Fruit fly (Drosophila melanogaster) whole organism, embryonic: Measurements from ENCODE around the gene DEF8.

Experiments used
- ATbp ChIP-seq: fragments of 200-800 bp; sonication (Bioruptor generic); optimal IDR thresholded peaks from 2 replicates; lab custom pipeline; 2017; ENCODE audit warnings: missing biosample characterization, mild to moderate bottlenecking, missing genetic modification characterization, missing genetic modification reagents
- CG10267 ChIP-seq: fragments of 200-800 bp; sonication (Bioruptor generic); optimal IDR thresholded peaks from 2 replicates; lab custom pipeline; 2018; ENCODE audit warnings: missing biosample characterization, mild to moderate bottlenecking, missing genetic modification characterization, moderate library complexity
- CG10321 ChIP-seq: fragments of 200-800 bp; sonication (Bioruptor generic); IDR thresholded peaks from 2 replicates; pipeline ENCODE4 v1.3.6; 2022; ENCODE audit warnings: missing biosample characterization, missing genetic modification characterization
- CG12744 ChIP-seq: fragments of 200-800 bp; sonication (Bioruptor generic); optimal IDR thresholded peaks from 2 replicates; lab custom pipeline; 2016; ENCODE audit warnings: missing biosample characterization, missing genetic modification characterization
- CG13894 ChIP-seq: fragments of 200-800 bp; sonication (Bioruptor generic); optimal IDR thresholded peaks from 3 replicates; lab custom pipeline; 2018; ENCODE audit warnings: missing biosample characterization, mild to moderate bottlenecking, missing genetic modification characterization, moderate library complexity
- CG15269 ChIP-seq: fragments of 200-800 bp; sonication (Bioruptor generic); optimal IDR thresholded peaks from 2 replicates; lab custom pipeline; 2018; ENCODE audit warnings: missing biosample characterization, mild to moderate bottlenecking, missing genetic modification characterization, moderate library complexity
- CG15696 ChIP-seq: fragments of 200-800 bp; sonication (Bioruptor generic); optimal IDR thresholded peaks from 2 replicates; lab custom pipeline; 2019; ENCODE audit warnings: missing biosample characterization, mild to moderate bottlenecking, missing genetic modification characterization, moderate library complexity
- CG17328 ChIP-seq: fragments of 200-800 bp; sonication (Bioruptor generic); IDR thresholded peaks from 2 replicates; pipeline ENCODE4 v1.3.6; 2022; ENCODE audit warnings: missing biosample characterization, missing genetic modification characterization
- CG17568 ChIP-seq: fragments of 200-800 bp; sonication (Bioruptor generic); optimal IDR thresholded peaks from 2 replicates; lab custom pipeline; 2018; ENCODE audit warnings: missing biosample characterization, mild to moderate bottlenecking, missing genetic modification characterization, moderate library complexity
- CG2116 ChIP-seq: fragments of 200-800 bp; sonication (Bioruptor generic); optimal IDR thresholded peaks from 3 replicates; lab custom pipeline; 2018; ENCODE audit warnings: missing biosample characterization, mild to moderate bottlenecking, missing genetic modification characterization
- CG2199 ChIP-seq: fragments of 200-800 bp; sonication (Bioruptor generic); IDR thresholded peaks from 3 replicates; pipeline ENCODE4 v1.3.6; 2022; ENCODE audit warnings: missing biosample characterization, missing genetic modification characterization
- CG2712 ChIP-seq: fragments of 200-800 bp; optimal IDR thresholded peaks from 3 replicates; lab custom pipeline; 2019; ENCODE audit warnings: missing biosample characterization, mild to moderate bottlenecking, missing genetic modification characterization, moderate library complexity
- CG30431 ChIP-seq: fragments of 200-800 bp; sonication (Bioruptor generic); optimal IDR thresholded peaks from 2 replicates; lab custom pipeline; 2017; ENCODE audit warnings: missing biosample characterization, missing genetic modification characterization
- CG31441 ChIP-seq: fragments of 200-800 bp; sonication (Bioruptor generic); IDR thresholded peaks from 2 replicates; pipeline ENCODE4 v1.3.6; 2022; ENCODE audit warnings: missing biosample characterization, missing genetic modification characterization
- CG32767 ChIP-seq: fragments of 200-800 bp; sonication (Bioruptor generic); IDR thresholded peaks from 2 replicates; pipeline ENCODE4 v1.3.6; 2022; ENCODE audit warnings: missing biosample characterization, missing genetic modification characterization
- CG3281 ChIP-seq: fragments of 200-800 bp; sonication (Bioruptor generic); optimal IDR thresholded peaks from 3 replicates; lab custom pipeline; 2017; ENCODE audit warnings: missing biosample characterization, mild to moderate bottlenecking, missing genetic modification characterization
- CG4328 ChIP-seq: fragments of 200-800 bp; sonication (Bioruptor generic); optimal IDR thresholded peaks from 3 replicates; lab custom pipeline; 2017; ENCODE audit warnings: missing biosample characterization, missing genetic modification reagents, missing genetic modification characterization
- CG6654 ChIP-seq: fragments of 200-800 bp; sonication (Bioruptor generic); optimal IDR thresholded peaks from 2 replicates; lab custom pipeline; 2017; ENCODE audit warnings: missing biosample characterization, mild to moderate bottlenecking, missing genetic modification characterization
- CG6683 ChIP-seq: fragments of 200-800 bp; sonication (Bioruptor generic); optimal IDR thresholded peaks from 2 replicates; lab custom pipeline; 2017; ENCODE audit warnings: missing biosample characterization, mild to moderate bottlenecking, missing genetic modification characterization, missing genetic modification reagents
- CG8944 ChIP-seq: fragments of 200-800 bp; sonication (Bioruptor generic); optimal IDR thresholded peaks from 3 replicates; lab custom pipeline; 2016; ENCODE audit warnings: missing biosample characterization, missing genetic modification characterization
- CG9437 ChIP-seq: fragments of 200-800 bp; sonication (Bioruptor generic); optimal IDR thresholded peaks from 2 replicates; lab custom pipeline; 2018; ENCODE audit warnings: missing biosample characterization, mild to moderate bottlenecking, missing genetic modification characterization
- HHEX ChIP-seq: fragments of 200-800 bp; sonication (Bioruptor generic); optimal IDR thresholded peaks from 3 replicates; lab custom pipeline; 2017; ENCODE audit warnings: missing biosample characterization, mild to moderate bottlenecking, missing genetic modification characterization, missing genetic modification reagents
- HLH54F ChIP-seq: fragments of 200-800 bp; sonication (Bioruptor generic); optimal IDR thresholded peaks from 3 replicates; lab custom pipeline; 2016; ENCODE audit warnings: missing biosample characterization, missing genetic modification characterization
- Hey ChIP-seq: fragments of 200-800 bp; sonication (Bioruptor generic); optimal IDR thresholded peaks from 3 replicates; lab custom pipeline; 2018; ENCODE audit warnings: missing biosample characterization, mild to moderate bottlenecking, missing genetic modification characterization
- Lpt ChIP-seq: fragments of >200 bp; optimal IDR thresholded peaks from 2 replicates; lab custom pipeline; 2018; ENCODE audit warnings: missing biosample characterization, missing genetic modification characterization
- Sox102F ChIP-seq: fragments of 200-800 bp; sonication (Bioruptor generic); optimal IDR thresholded peaks from 2 replicates; lab custom pipeline; 2018; ENCODE audit warnings: missing biosample characterization, mild to moderate bottlenecking, missing genetic modification characterization, moderate library complexity
- Sry-β ChIP-seq: fragments of 200-800 bp; sonication (Bioruptor generic); optimal IDR thresholded peaks from 2 replicates; lab custom pipeline; 2018; ENCODE audit warnings: missing biosample characterization, mild to moderate bottlenecking, missing genetic modification characterization, moderate library complexity
- chm ChIP-seq: fragments of 200-800 bp; sonication (Bioruptor generic); IDR thresholded peaks from 2 replicates; pipeline ENCODE4 v1.3.6; 2022; ENCODE audit warnings: missing biosample characterization, missing genetic modification characterization
- danr ChIP-seq: fragments of 200-800 bp; sonication (Bioruptor generic); IDR thresholded peaks from 2 replicates; pipeline ENCODE4 v1.3.6; 2022; ENCODE audit warnings: missing biosample characterization, missing genetic modification characterization
- fd102C ChIP-seq: fragments of 200-800 bp; sonication (Bioruptor generic); optimal IDR thresholded peaks from 2 replicates; lab custom pipeline; 2018; ENCODE audit warnings: missing biosample characterization, mild to moderate bottlenecking, missing genetic modification characterization, moderate library complexity
- fd64A ChIP-seq: fragments of 200-800 bp; sonication (Bioruptor generic); optimal IDR thresholded peaks from 3 replicates; lab custom pipeline; 2018; ENCODE audit warnings: missing biosample characterization, mild to moderate bottlenecking, missing genetic modification characterization
- fru ChIP-seq: fragments of >200 bp; optimal IDR thresholded peaks from 2 replicates; lab custom pipeline; 2017
- fu2 ChIP-seq: fragments of 200-800 bp; sonication (Bioruptor generic); optimal IDR thresholded peaks from 2 replicates; lab custom pipeline; 2016; ENCODE audit warnings: missing biosample characterization, missing genetic modification characterization
- gsb-n ChIP-seq: fragments of 200-800 bp; sonication (Bioruptor generic); optimal IDR thresholded peaks from 3 replicates; lab custom pipeline; 2018; ENCODE audit warnings: missing biosample characterization, mild to moderate bottlenecking, missing genetic modification characterization
- insv ChIP-seq, 2 experiments: fragments of 200-800 bp; sonication (Bioruptor generic); optimal IDR thresholded peaks; 3 replicates each; lab custom pipeline; 2016 to 2018; ENCODE audit warnings: missing biosample characterization in 2 of 2, missing genetic modification characterization in 2 of 2
- lbe ChIP-seq: fragments of 200-800 bp; sonication (Bioruptor generic); optimal IDR thresholded peaks from 2 replicates; lab custom pipeline; 2016; ENCODE audit warnings: missing biosample characterization, mild to moderate bottlenecking, missing genetic modification characterization
- oc ChIP-seq: fragments of 200-800 bp; sonication (Bioruptor generic); optimal IDR thresholded peaks from 2 replicates; lab custom pipeline; 2018; ENCODE audit warnings: missing biosample characterization, mild to moderate bottlenecking, missing genetic modification characterization, moderate library complexity
- odd ChIP-seq: fragments of 200-800 bp; sonication (Bioruptor generic); optimal IDR thresholded peaks from 2 replicates; lab custom pipeline; 2017; ENCODE audit warnings: missing biosample characterization, mild to moderate bottlenecking, missing genetic modification characterization
- prd ChIP-seq, 3 experiments: fragments of >200 bp in 2 of 3; fragments of 200-800 bp in 1 of 3; sonication (Bioruptor generic) in 1 of 3; optimal IDR thresholded peaks in 2 of 3; IDR thresholded peaks in 1 of 3; 2 replicates in 2 of 3; 3 replicates in 1 of 3; pipeline versions ENCODE4 v1.3.6 to Lab custom; 2017 to 2022; ENCODE audit warnings: missing biosample characterization in 1 of 3, missing genetic modification characterization in 1 of 3
- rib ChIP-seq: fragments of 200-800 bp; sonication (Bioruptor generic); IDR thresholded peaks from 2 replicates; pipeline ENCODE4 v1.3.6; 2022; ENCODE audit warnings: missing biosample characterization, missing genetic modification characterization
- sens ChIP-seq: fragments of 200-800 bp; sonication (Bioruptor generic); peaks from one replicate; lab custom pipeline; 2016; ENCODE audit warnings: missing biosample characterization, missing genetic modification characterization
- stc ChIP-seq: fragments of 200-800 bp; sonication (Bioruptor generic); IDR thresholded peaks from 2 replicates; pipeline ENCODE4 v1.3.6; 2022; ENCODE audit warnings: missing biosample characterization, missing genetic modification characterization
- trem ChIP-seq: fragments of 200-800 bp; optimal IDR thresholded peaks from 3 replicates; lab custom pipeline; 2019; ENCODE audit warnings: missing biosample characterization, mild to moderate bottlenecking, missing genetic modification characterization, moderate library complexity
- unpg ChIP-seq: fragments of 200-800 bp; sonication (Bioruptor generic); optimal IDR thresholded peaks from 3 replicates; lab custom pipeline; 2018; ENCODE audit warnings: missing biosample characterization, mild to moderate bottlenecking, missing genetic modification characterization, moderate library complexity
- vnd ChIP-seq: fragments of 200-800 bp; sonication (Bioruptor generic); IDR thresholded peaks from 3 replicates; pipeline ENCODE4 v1.3.6; 2022; ENCODE audit warnings: missing biosample characterization, missing genetic modification characterization; ENCODE audit not compliant: partially characterized antibody
- wek ChIP-seq: fragments of 200-800 bp; sonication (Bioruptor generic); optimal IDR thresholded peaks from 3 replicates; lab custom pipeline; 2018; ENCODE audit warnings: missing biosample characterization, mild to moderate bottlenecking, missing genetic modification characterization, moderate library complexity
- z ChIP-seq: fragments of 200-800 bp; sonication (Bioruptor generic); IDR thresholded peaks from 3 replicates; pipeline ENCODE4 v1.3.6; 2022; ENCODE audit warnings: missing biosample characterization, missing genetic modification characterization
- zfh1 ChIP-seq: fragments of 200-800 bp; sonication (Bioruptor generic); IDR thresholded peaks from 3 replicates; pipeline ENCODE4 v1.3.6; 2022; ENCODE audit warnings: missing biosample characterization, missing genetic modification characterization

DEF8 gene

DNA sequence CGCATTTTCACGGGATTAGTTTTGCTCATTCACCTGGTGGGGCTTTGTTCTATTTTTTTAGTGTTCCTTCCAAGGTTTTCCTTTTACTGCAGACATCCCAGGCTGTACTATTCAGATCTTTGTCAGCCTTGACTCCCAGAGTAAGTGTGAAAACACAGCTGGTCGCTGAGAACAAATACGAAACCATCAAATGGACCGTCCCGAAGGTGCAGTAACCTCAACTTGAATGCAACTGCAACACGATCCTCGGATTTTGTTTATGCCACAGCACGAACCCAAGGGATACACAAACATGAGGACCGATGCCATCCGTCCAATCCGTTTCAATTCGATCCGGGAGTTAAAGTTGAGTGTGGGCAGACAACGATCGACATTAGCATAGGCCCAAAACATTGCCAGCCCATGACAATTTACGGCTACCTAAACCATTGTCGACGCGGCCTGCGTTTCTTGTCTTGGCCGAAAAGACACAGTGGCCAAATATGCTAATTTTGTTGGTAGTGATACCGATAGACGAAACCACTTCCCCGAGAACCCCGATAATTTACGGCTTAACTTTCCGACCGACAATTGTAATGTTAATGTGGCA is 48.8 kb upstream of the DEF8 start (continued):
- TF ChIP-seq CG13894 (tag; lab: Kevin White, UChicago), result peak; percentile 31
- TF ChIP-seq CG8944 (GFP tag; lab: Kevin White, UChicago), result no peak
- TF ChIP-seq fu2 (GFP tag; lab: Kevin White, UChicago), result no peak
- TF ChIP-seq fru (lab: Kevin White, UChicago), result no peak
- TF ChIP-seq CG10321, result no peak
- TF ChIP-seq gsb-n (tag; lab: Kevin White, UChicago), result peak; percentile 16
- TF ChIP-seq vnd, result no peak
- no peak for TF ChIP-seq Lpt (GFP tag; lab: Kevin White, UChicago)
- 0 out of 3 replicates have a peak, but pooled peaks have one; percentile 17 for TF ChIP-seq CG2199
- no peak for TF ChIP-seq rib (GFP tag; lab: Robert Waterston, UW)
- no peak for TF ChIP-seq CG17568 (GFP tag; lab: Kevin White, UChicago)
- no peak for TF ChIP-seq odd (GFP tag; lab: Kevin White, UChicago)
- no peak for TF ChIP-seq CG17328
- no peak for TF ChIP-seq z
- TF ChIP-seq sens (GFP tag; lab: Kevin White, UChicago), result no peak
- TF ChIP-seq, all 482 proteins: peak for 11

DNA sequence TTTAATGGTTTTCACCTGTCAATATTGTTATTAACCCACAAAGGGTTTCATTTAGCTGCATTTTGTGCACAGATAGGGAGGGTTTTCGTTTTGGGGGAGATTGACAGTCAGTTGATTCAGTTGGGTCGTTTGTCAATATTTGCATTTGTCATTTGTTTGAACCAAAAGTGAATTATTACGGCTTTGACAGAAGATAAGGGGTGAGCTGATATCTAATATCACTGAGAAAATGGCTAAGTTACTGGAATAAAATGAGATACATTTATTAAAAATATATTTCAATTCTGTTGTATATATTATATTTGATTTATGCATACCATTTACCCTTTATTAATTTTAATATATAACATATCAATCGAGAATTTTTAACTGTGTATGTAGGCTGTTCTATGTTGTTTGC is 48.1 kb upstream of the DEF8 start:
- TF ChIP-seq lbe (no peak), unpg (GFP tag; lab: Kevin White, UChicago) (peak; percentile 60), CG4328 (GFP tag; lab: Kevin White, UChicago) (peak; percentile 57), CG8944 (GFP tag; lab: Kevin White, UChicago) (no peak), Sry-β (GFP tag; lab: Kevin White, UChicago) (peak; percentile 47), prd (optimal IDR thresholded peaks at IDR 0.05; lab: Kevin White, UChicago) (no peak), prd (GFP tag; IDR thresholded peaks at IDR 0.05; lab: Robert Waterston, UW) (0 out of 3 replicates have a peak, but pooled peaks have one; percentile 21), fu2 (GFP tag; lab: Kevin White, UChicago) (no peak), CG30431 (peak; percentile 15), HLH54F (GFP tag; lab: Kevin White, UChicago) (no peak), CG31441 (GFP tag; lab: Robert Waterston, UW) (peak; percentile 63), insv (GFP tag; optimal IDR thresholded peaks at IDR 0.05; lab: Kevin White, UChicago) (peak in 1 of 2 experiments; percentile 8), CG32767 (peak; percentile 26; the same call in 1 of the 2 replicates), CG15269 (tag; lab: Kevin White, UChicago) (peak; percentile 15), HHEX (peak; percentile 59), chm (GFP tag; lab: Robert Waterston, UW) (peak; percentile 66; the same call in 1 of the 2 replicates), fd64A (GFP tag; lab: Kevin White, UChicago) (peak; percentile 79), CG10267 (peak; percentile 67), zfh1 (GFP tag; lab: Robert Waterston, UW) (0 out of 3 replicates have a peak, but pooled peaks have one; percentile 23), CG6683 (GFP tag; lab: Kevin White, UChicago) (peak; percentile 16), danr (no peak), CG3281 (peak; percentile 48), oc (tag; lab: Kevin White, UChicago) (peak; percentile 12), CG15696 (tag; lab: Kevin White, UChicago) (peak; percentile 87), Sox102F (GFP tag; lab: Kevin White, UChicago) (peak; percentile 36), trem (peak; percentile 54), CG12744 (no peak), CG2116 (peak; percentile 28), wek (GFP tag; lab: Kevin White, UChicago) (peak; percentile 87), ATbp (GFP tag; lab: Kevin White, UChicago) (peak; percentile 87), fd102C (GFP tag; lab: Kevin White, UChicago) (peak; percentile 70), Hey (tag; lab: Kevin White, UChicago) (peak; percentile 17), stc (GFP tag; lab: Robert Waterston, UW) (peak; percentile 28; the same call in 1 of the 2 replicates), CG2712 (tag; lab: Kevin White, UChicago) (peak; percentile 70), CG6654 (GFP tag; lab: Kevin White, UChicago) (peak; percentile 0), CG9437 (peak; percentile 7)
